Fruit fly (Drosophila melanogaster): ENCODE data around the gene CG9147.

DNA sequence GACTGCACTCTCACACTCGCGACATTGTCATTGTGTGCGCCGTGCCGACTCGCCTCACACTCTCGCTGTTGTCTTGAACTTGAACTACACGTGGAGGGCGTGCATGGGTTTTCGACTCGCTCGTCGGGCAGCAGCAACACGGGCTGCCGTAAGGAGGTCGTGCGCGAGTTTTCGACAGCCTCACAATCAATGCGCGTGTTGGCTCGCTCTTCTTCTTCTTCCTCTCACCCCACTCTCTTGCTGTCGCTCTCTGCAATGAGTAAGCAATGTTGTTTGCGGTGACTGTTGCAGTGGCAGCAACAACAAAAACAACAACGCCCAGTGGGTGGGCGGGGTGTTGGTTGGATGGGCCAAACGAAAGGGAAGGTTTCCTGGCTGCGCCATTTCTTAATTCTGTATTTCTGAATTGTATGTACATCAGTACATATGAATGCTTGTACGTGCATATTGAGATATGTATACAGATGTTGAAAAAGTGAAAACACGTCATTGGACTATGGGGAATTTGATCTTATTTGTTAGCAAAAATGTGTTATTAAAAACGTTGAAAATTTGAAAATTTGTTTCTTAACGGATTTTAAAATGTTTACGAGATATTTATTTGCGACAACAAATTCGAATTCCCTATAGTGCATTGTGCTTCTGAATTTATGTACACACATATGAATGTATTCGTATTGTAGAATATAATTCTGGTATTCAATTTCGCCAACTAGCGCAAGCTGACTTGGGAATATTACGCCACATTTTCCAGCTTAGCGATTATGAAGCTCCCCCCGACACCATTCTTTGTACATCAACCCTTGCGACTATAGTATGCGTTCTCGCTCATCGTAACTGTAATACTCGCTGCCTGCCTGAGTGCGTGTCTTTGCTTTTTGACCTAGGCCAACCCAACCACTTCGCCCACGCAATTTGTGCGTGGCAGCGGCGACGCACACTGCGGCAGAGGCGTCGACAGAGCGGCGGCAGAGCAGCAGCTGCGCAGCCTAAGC is 22.9 kb downstream of the CG9147 start:
- TF ChIP-seq CG8359 (GFP tag; optimal IDR thresholded peaks at IDR 0.05; ENCODE audit: borderline replicate concordance) (peak; percentile 0), Spps (tag; optimal IDR thresholded peaks at IDR 0.05) (no peak), repo (GFP tag; optimal IDR thresholded peaks at IDR 0.05) (peak; percentile 40), CG10654 (GFP tag; optimal IDR thresholded peaks at IDR 0.05) (no peak), Blimp-1 (GFP tag; optimal IDR thresholded peaks at IDR 0.05) (peak; percentile 97), CG4360 (GFP tag; IDR thresholded peaks at IDR 0.05) (peak; percentile 93), sens (GFP tag) (peak; percentile 91), wek (GFP tag; optimal IDR thresholded peaks at IDR 0.05) (no peak), CG1647 (GFP tag; optimal IDR thresholded peaks at IDR 0.05) (no peak), bab2 (GFP tag; optimal IDR thresholded peaks at IDR 0.05) (peak; percentile 24)

All from whole organism, embryonic.